Worm (Caenorhabditis elegans) whole organism, mixed stage, embryonic: ENCODE data around the gene sel-2.

ENCODE experiments used
- ceh-83 ChIP-seq: fragments of 200-800 bp; sonication (Bioruptor generic); optimal IDR thresholded peaks from 2 replicates; lab custom pipeline; 2018; ENCODE audit warnings: mild to moderate bottlenecking, missing genetic modification characterization, missing compliant biosample characterization
- elt-1 ChIP-seq: sonication (generic microtip); optimal IDR thresholded peaks from 2 replicates; lab custom pipeline; 2017; ENCODE audit warnings: missing genetic modification characterization, mild to moderate bottlenecking, missing compliant biosample characterization, antibody characterized with exemption, moderate library complexity, borderline replicate concordance; ENCODE audit not compliant: insufficient read depth
- elt-3 ChIP-seq: fragments of 150-350 bp; optimal IDR thresholded peaks from 2 replicates; lab custom pipeline; 2014; ENCODE audit warnings: missing biosample characterization, missing genetic modification characterization
- lin-13 ChIP-seq: fragments of 150-350 bp; optimal IDR thresholded peaks from 2 replicates; lab custom pipeline; 2014; ENCODE audit warnings: missing biosample characterization, missing genetic modification characterization
- nhr-237 ChIP-seq: fragments of 150-350 bp; optimal IDR thresholded peaks from 2 replicates; lab custom pipeline; 2014; ENCODE audit warnings: missing biosample characterization, missing genetic modification characterization
- pha-4 ChIP-seq: fragments of 150-350 bp; optimal IDR thresholded peaks from 2 replicates; lab custom pipeline; 2018; ENCODE audit warnings: missing biosample characterization, missing genetic modification reagents, missing genetic modification characterization
- snpc-4 ChIP-seq: fragments of 150-350 bp; optimal IDR thresholded peaks from 2 replicates; lab custom pipeline; 2014; ENCODE audit warnings: missing biosample characterization, missing genetic modification characterization
- sptf-1 ChIP-seq: sonication (generic microtip); optimal IDR thresholded peaks from 2 replicates; lab custom pipeline; 2017; ENCODE audit warnings: mild to moderate bottlenecking, missing genetic modification characterization, moderate library complexity, missing compliant biosample characterization
- unc-62 ChIP-seq: fragments of 150-350 bp; optimal IDR thresholded peaks from 2 replicates; lab custom pipeline; 2014; ENCODE audit warnings: missing biosample characterization, missing genetic modification reagents, missing genetic modification characterization

DNA sequence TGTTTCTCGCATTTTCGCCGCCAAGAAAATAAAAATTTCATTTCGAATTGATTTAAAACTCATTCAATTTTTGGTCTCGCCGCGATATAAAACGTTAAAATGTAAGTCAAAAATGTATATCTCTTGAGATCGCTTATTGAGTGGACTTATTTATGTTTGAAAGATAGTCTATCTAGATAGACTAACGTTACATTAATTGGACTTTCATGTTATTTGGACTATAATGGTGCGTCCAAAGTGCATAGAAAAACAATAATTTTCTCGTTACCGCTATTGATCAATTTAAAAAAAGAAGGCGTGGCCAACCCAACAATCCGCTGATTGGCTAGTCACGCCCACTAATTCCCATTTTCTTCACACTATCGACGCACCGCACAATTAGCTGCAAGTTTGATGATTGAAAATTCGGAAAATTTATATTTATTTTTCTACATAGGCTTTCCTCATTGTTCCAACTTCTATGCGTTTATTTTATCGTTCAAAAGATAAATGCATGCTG is 28.1 kb downstream of the sel-2 start, which contains the start of gene F35G12.5:
- TF ChIP-seq elt-1 (tag; lab: Kevin White, UChicago) (no peak), nhr-237 (tag; lab: Kevin White, UChicago) (no peak), elt-3 (tag; lab: Kevin White, UChicago) (no peak), ceh-83 (GFP tag; lab: Kevin White, UChicago) (no peak), lin-13 (no peak), sptf-1 (no peak), unc-62 (GFP tag; lab: Kevin White, UChicago) (no peak), pha-4 (tag; lab: Kevin White, UChicago) (no peak), snpc-4 (tag; lab: Kevin White, UChicago) (no peak)
